Worm (Caenorhabditis elegans) whole organism, mixed stage, embryonic: ENCODE measurements around the gene srab-24.

Experiments used
- M03D4.4 ChIP-seq: sonication (generic microtip); optimal IDR thresholded peaks from 2 replicates; lab custom pipeline; 2017; ENCODE audit warnings: mild to moderate bottlenecking, missing genetic modification characterization, missing compliant biosample characterization
- bed-3 ChIP-seq: fragments of 200-800 bp; sonication (Bioruptor generic); optimal IDR thresholded peaks from 3 replicates; lab custom pipeline; 2018; ENCODE audit warnings: mild to moderate bottlenecking, missing genetic modification characterization, moderate library complexity, missing compliant biosample characterization
- ceh-43 ChIP-seq: fragments of 200-800 bp; sonication (Bioruptor generic); optimal IDR thresholded peaks from 2 replicates; lab custom pipeline; 2018; ENCODE audit warnings: mild to moderate bottlenecking, missing genetic modification characterization, moderate library complexity, missing compliant biosample characterization
- cnd-1 ChIP-seq: fragments of 200-800 bp; sonication (Bioruptor generic); optimal IDR thresholded peaks from 2 replicates; lab custom pipeline; 2018; ENCODE audit warnings: mild to moderate bottlenecking, missing genetic modification characterization, missing compliant biosample characterization
- nhr-2 ChIP-seq: fragments of 150-350 bp; optimal IDR thresholded peaks from 2 replicates; lab custom pipeline; 2014; ENCODE audit warnings: missing biosample characterization, missing genetic modification characterization
- nhr-237 ChIP-seq: fragments of 150-350 bp; optimal IDR thresholded peaks from 2 replicates; lab custom pipeline; 2014; ENCODE audit warnings: missing biosample characterization, missing genetic modification characterization
- pha-4 ChIP-seq: fragments of 150-350 bp; optimal IDR thresholded peaks from 2 replicates; lab custom pipeline; 2018; ENCODE audit warnings: missing biosample characterization, missing genetic modification reagents, missing genetic modification characterization
- snpc-4 ChIP-seq: fragments of 150-350 bp; optimal IDR thresholded peaks from 2 replicates; lab custom pipeline; 2014; ENCODE audit warnings: missing biosample characterization, missing genetic modification characterization
- sptf-1 ChIP-seq: sonication (generic microtip); optimal IDR thresholded peaks from 2 replicates; lab custom pipeline; 2017; ENCODE audit warnings: mild to moderate bottlenecking, missing genetic modification characterization, moderate library complexity, missing compliant biosample characterization
- tbx-8 ChIP-seq: fragments of 200-800 bp; sonication (Bioruptor generic); optimal IDR thresholded peaks from 2 replicates; lab custom pipeline; 2018; ENCODE audit warnings: mild to moderate bottlenecking, missing genetic modification characterization, moderate library complexity, missing compliant biosample characterization
- unc-62 ChIP-seq: fragments of 150-350 bp; optimal IDR thresholded peaks from 2 replicates; lab custom pipeline; 2014; ENCODE audit warnings: missing biosample characterization, missing genetic modification reagents, missing genetic modification characterization

- no peak for TF ChIP-seq bed-3 (GFP tag; lab: Kevin White, UChicago)
- no peak for TF ChIP-seq M03D4.4 (tag; lab: Kevin White, UChicago)
- no peak for TF ChIP-seq nhr-237 (tag; lab: Kevin White, UChicago)
- no peak for TF ChIP-seq snpc-4
- TF ChIP-seq sptf-1 (tag; lab: Kevin White, UChicago) = no peak
- no peak for TF ChIP-seq pha-4 (tag; lab: Kevin White, UChicago)
- no peak for TF ChIP-seq cnd-1 (tag; lab: Kevin White, UChicago)
- no peak for TF ChIP-seq unc-62
- no peak for TF ChIP-seq ceh-43 (GFP tag; lab: Kevin White, UChicago)
- TF ChIP-seq nhr-2 (tag; lab: Kevin White, UChicago) = no peak
- no peak for TF ChIP-seq tbx-8
Observed at ce11 chrIV:14274834-14275233, 24.8 kb upstream of the srab-24 start.
